Fruit fly (Drosophila melanogaster) whole organism, embryonic: Measurements from ENCODE around the gene CG33293.
A peak's percentile ranks its signal among the peaks of the same experiment; 100 is the strongest.

ENCODE experiments used
- Ada2b ChIP-seq: fragments of 200-800 bp; sonication (Bioruptor generic); IDR thresholded peaks from 2 replicates; pipeline ENCODE4 v1.3.6; 2022; ENCODE audit warnings: missing biosample characterization, missing genetic modification characterization
- Aef1 ChIP-seq: fragments of 200-800 bp; sonication (Bioruptor generic); IDR thresholded peaks from 3 replicates; pipeline ENCODE4 v1.3.6; 2022; ENCODE audit warnings: missing biosample characterization, missing genetic modification characterization
- Atf-2 ChIP-seq: fragments of 200-800 bp; sonication (Bioruptor generic); optimal IDR thresholded peaks from 2 replicates; lab custom pipeline; 2016; ENCODE audit warnings: missing biosample characterization, missing genetic modification characterization
- CG1024 ChIP-seq: fragments of 200-800 bp; sonication (Bioruptor generic); IDR thresholded peaks from 2 replicates; pipeline ENCODE4 v1.3.6; 2022; ENCODE audit warnings: missing biosample characterization, missing genetic modification characterization
- CG10321 ChIP-seq: fragments of 200-800 bp; sonication (Bioruptor generic); IDR thresholded peaks from 2 replicates; pipeline ENCODE4 v1.3.6; 2022; ENCODE audit warnings: missing biosample characterization, missing genetic modification characterization
- CG10543 ChIP-seq: fragments of 200-800 bp; sonication (Bioruptor generic); optimal IDR thresholded peaks from 3 replicates; lab custom pipeline; 2017; ENCODE audit warnings: missing biosample characterization, mild to moderate bottlenecking, missing genetic modification characterization, moderate library complexity
- CG12219 ChIP-seq: fragments of 200-800 bp; sonication (Bioruptor generic); optimal IDR thresholded peaks from 3 replicates; lab custom pipeline; 2018; ENCODE audit warnings: missing biosample characterization, mild to moderate bottlenecking, missing genetic modification characterization
- CG12769 ChIP-seq: fragments of 200-800 bp; sonication (Bioruptor generic); optimal IDR thresholded peaks from 2 replicates; lab custom pipeline; 2019; ENCODE audit warnings: missing biosample characterization, mild to moderate bottlenecking, missing genetic modification characterization, moderate library complexity
- CG15073 ChIP-seq: fragments of 200-800 bp; sonication (Bioruptor generic); optimal IDR thresholded peaks from 2 replicates; lab custom pipeline; 2016; ENCODE audit warnings: missing biosample characterization, missing genetic modification characterization
- CG2875 ChIP-seq: fragments of 200-800 bp; sonication (Bioruptor generic); optimal IDR thresholded peaks from 2 replicates; lab custom pipeline; 2017; ENCODE audit warnings: missing biosample characterization, mild to moderate bottlenecking, missing genetic modification characterization, missing genetic modification reagents
- CG2889 ChIP-seq: fragments of 200-800 bp; sonication (Bioruptor generic); IDR thresholded peaks from 3 replicates; pipeline ENCODE4 v1.3.6; 2022; ENCODE audit warnings: missing biosample characterization, missing genetic modification characterization
- CG31224 ChIP-seq: fragments of 200-800 bp; sonication (Bioruptor generic); IDR thresholded peaks from 2 replicates; pipeline ENCODE4 v1.3.6; 2022; ENCODE audit warnings: missing biosample characterization, missing genetic modification characterization
- CG32772 ChIP-seq: fragments of 200-800 bp; sonication (Bioruptor generic); IDR thresholded peaks from 2 replicates; pipeline ENCODE4 v1.3.6; 2022; ENCODE audit warnings: missing biosample characterization, missing genetic modification characterization
- CG5953 ChIP-seq: fragments of 200-800 bp; sonication (Bioruptor generic); IDR thresholded peaks from 2 replicates; pipeline ENCODE4 v1.3.6; 2022; ENCODE audit warnings: missing biosample characterization, missing genetic modification characterization
- CG6689 ChIP-seq: fragments of 200-800 bp; sonication (Bioruptor generic); IDR thresholded peaks from 2 replicates; pipeline ENCODE4 v1.3.6; 2022; ENCODE audit warnings: missing biosample characterization, missing genetic modification characterization
- CG6765 ChIP-seq: fragments of 200-800 bp; sonication (Bioruptor generic); optimal IDR thresholded peaks from 3 replicates; lab custom pipeline; 2017; ENCODE audit warnings: missing biosample characterization, mild to moderate bottlenecking, missing genetic modification characterization
- CG7987 ChIP-seq: fragments of 200-800 bp; sonication (Bioruptor generic); optimal IDR thresholded peaks from 2 replicates; lab custom pipeline; 2018; ENCODE audit warnings: missing biosample characterization, mild to moderate bottlenecking, missing genetic modification characterization, moderate library complexity
- CG8924 ChIP-seq: fragments of 200-800 bp; optimal IDR thresholded peaks from 3 replicates; lab custom pipeline; 2019; ENCODE audit warnings: missing biosample characterization, mild to moderate bottlenecking, missing genetic modification characterization, moderate library complexity
- CG9817 ChIP-seq: fragments of 200-800 bp; sonication (Bioruptor generic); optimal IDR thresholded peaks from 2 replicates; lab custom pipeline; 2018; ENCODE audit warnings: missing biosample characterization, mild to moderate bottlenecking, missing genetic modification characterization, moderate library complexity
- CTCF ChIP-seq: fragments of 200-800 bp; sonication (Bioruptor generic); optimal IDR thresholded peaks from 2 replicates; lab custom pipeline; 2017; ENCODE audit warnings: missing biosample characterization, mild to moderate bottlenecking, missing genetic modification characterization, moderate library complexity
- D ChIP-seq, 2 experiments: fragments of 200-800 bp in 1 of 2; fragments of >200 bp in 1 of 2; sonication (Bioruptor generic) in 1 of 2; optimal IDR thresholded peaks; 2 replicates in 1 of 2; 3 replicates in 1 of 2; lab custom pipeline; 2017; ENCODE audit warnings: mild to moderate bottlenecking in 1 of 2, missing biosample characterization in 1 of 2, missing genetic modification characterization in 1 of 2, missing genetic modification reagents in 1 of 2
- Gsc ChIP-seq: fragments of 200-800 bp; sonication (Bioruptor generic); IDR thresholded peaks from 2 replicates; pipeline ENCODE4 v1.3.6; 2022; ENCODE audit warnings: missing biosample characterization, missing genetic modification characterization
- HLHmδ ChIP-seq: fragments of 200-800 bp; sonication (Bioruptor generic); optimal IDR thresholded peaks from 2 replicates; lab custom pipeline; 2018; ENCODE audit warnings: missing biosample characterization, mild to moderate bottlenecking, missing genetic modification characterization, moderate library complexity
- HmgZ ChIP-seq: fragments of 200-800 bp; sonication (Bioruptor generic); optimal IDR thresholded peaks from 2 replicates; lab custom pipeline; 2018; ENCODE audit warnings: missing biosample characterization, mild to moderate bottlenecking, missing genetic modification characterization
- Hsf ChIP-seq: fragments of 200-800 bp; sonication (Bioruptor generic); optimal IDR thresholded peaks from 3 replicates; lab custom pipeline; 2016; ENCODE audit warnings: missing biosample characterization, missing genetic modification characterization
- Jarid2 ChIP-seq: fragments of 200-800 bp; sonication (Bioruptor generic); optimal IDR thresholded peaks from 3 replicates; lab custom pipeline; 2017; ENCODE audit warnings: mild to moderate bottlenecking, missing biosample characterization, missing genetic modification reagents, missing genetic modification characterization
- MTF-1 ChIP-seq: fragments of 200-800 bp; sonication (Bioruptor generic); optimal IDR thresholded peaks from 2 replicates; lab custom pipeline; 2018; ENCODE audit warnings: missing biosample characterization, mild to moderate bottlenecking, missing genetic modification characterization, borderline replicate concordance
- Myb ChIP-seq: fragments of 200-800 bp; sonication (Bioruptor generic); optimal IDR thresholded peaks from 2 replicates; lab custom pipeline; 2016; ENCODE audit warnings: missing biosample characterization, missing genetic modification characterization
- NK7.1 ChIP-seq: fragments of 200-800 bp; sonication (Bioruptor generic); optimal IDR thresholded peaks from 3 replicates; lab custom pipeline; 2016; ENCODE audit warnings: missing biosample characterization, missing genetic modification characterization
- Side ChIP-seq: fragments of 200-800 bp; sonication (Bioruptor generic); optimal IDR thresholded peaks from 2 replicates; lab custom pipeline; 2016; ENCODE audit warnings: missing biosample characterization, missing genetic modification characterization
- Ssrp ChIP-seq: fragments of 200-800 bp; sonication (Bioruptor generic); optimal IDR thresholded peaks from 2 replicates; lab custom pipeline; 2018; ENCODE audit warnings: missing biosample characterization, mild to moderate bottlenecking, missing genetic modification characterization, moderate library complexity
- Taf1 ChIP-seq: fragments of 200-800 bp; sonication (Bioruptor generic); IDR thresholded peaks from 2 replicates; pipeline ENCODE4 v1.3.6; 2022; ENCODE audit warnings: missing biosample characterization, missing genetic modification characterization
- ab ChIP-seq: fragments of 200-800 bp; sonication (Bioruptor generic); optimal IDR thresholded peaks from 2 replicates; lab custom pipeline; 2016; ENCODE audit warnings: missing biosample characterization, missing genetic modification characterization
- aop ChIP-seq: fragments of 200-800 bp; sonication (Bioruptor generic); IDR thresholded peaks from 2 replicates; pipeline ENCODE4 v1.3.6; 2022; ENCODE audit warnings: missing biosample characterization, missing genetic modification characterization
- chm ChIP-seq: fragments of 200-800 bp; sonication (Bioruptor generic); IDR thresholded peaks from 2 replicates; pipeline ENCODE4 v1.3.6; 2022; ENCODE audit warnings: missing biosample characterization, missing genetic modification characterization
- danr ChIP-seq: fragments of 200-800 bp; sonication (Bioruptor generic); IDR thresholded peaks from 2 replicates; pipeline ENCODE4 v1.3.6; 2022; ENCODE audit warnings: missing biosample characterization, missing genetic modification characterization
- exex ChIP-seq: fragments of 200-800 bp; sonication (Bioruptor generic); optimal IDR thresholded peaks from 4 replicates; lab custom pipeline; 2018; ENCODE audit warnings: missing biosample characterization, mild to moderate bottlenecking, missing genetic modification characterization, moderate library complexity
- gfzf ChIP-seq: fragments of 200-800 bp; sonication (Bioruptor generic); optimal IDR thresholded peaks from 2 replicates; lab custom pipeline; 2016; ENCODE audit warnings: missing biosample characterization, mild to moderate bottlenecking, missing genetic modification characterization, moderate library complexity
- ham ChIP-seq: fragments of 200-800 bp; sonication (Bioruptor generic); IDR thresholded peaks from 2 replicates; pipeline ENCODE4 v1.3.6; 2022; ENCODE audit warnings: missing biosample characterization, missing genetic modification characterization
- inv ChIP-seq: fragments of 200-800 bp; sonication (Bioruptor generic); IDR thresholded peaks from 2 replicates; pipeline ENCODE4 v1.3.6; 2022; ENCODE audit warnings: missing biosample characterization, missing genetic modification characterization; ENCODE audit not compliant: partially characterized antibody
- odd ChIP-seq: fragments of 200-800 bp; sonication (Bioruptor generic); optimal IDR thresholded peaks from 2 replicates; lab custom pipeline; 2017; ENCODE audit warnings: missing biosample characterization, mild to moderate bottlenecking, missing genetic modification characterization
- peb ChIP-seq: fragments of 200-800 bp; sonication (Bioruptor generic); IDR thresholded peaks from 2 replicates; pipeline ENCODE4 v1.3.6; 2022; ENCODE audit warnings: missing biosample characterization, missing genetic modification characterization
- sob ChIP-seq: fragments of 200-800 bp; sonication (Bioruptor generic); IDR thresholded peaks from 2 replicates; pipeline ENCODE4 v1.3.6; 2022; ENCODE audit warnings: missing biosample characterization, missing genetic modification characterization
- sqz ChIP-seq: fragments of 200-800 bp; sonication (Bioruptor generic); optimal IDR thresholded peaks from 3 replicates; lab custom pipeline; 2018; ENCODE audit warnings: missing biosample characterization, mild to moderate bottlenecking, missing genetic modification characterization
- stc ChIP-seq: fragments of 200-800 bp; sonication (Bioruptor generic); IDR thresholded peaks from 2 replicates; pipeline ENCODE4 v1.3.6; 2022; ENCODE audit warnings: missing biosample characterization, missing genetic modification characterization
- tio ChIP-seq: fragments of 200-800 bp; sonication (Bioruptor generic); optimal IDR thresholded peaks from 2 replicates; lab custom pipeline; 2017; ENCODE audit warnings: missing biosample characterization, missing genetic modification characterization, inconsistent platforms
- unpg ChIP-seq: fragments of 200-800 bp; sonication (Bioruptor generic); optimal IDR thresholded peaks from 3 replicates; lab custom pipeline; 2018; ENCODE audit warnings: missing biosample characterization, mild to moderate bottlenecking, missing genetic modification characterization, moderate library complexity
- vnd ChIP-seq: fragments of 200-800 bp; sonication (Bioruptor generic); IDR thresholded peaks from 3 replicates; pipeline ENCODE4 v1.3.6; 2022; ENCODE audit warnings: missing biosample characterization, missing genetic modification characterization; ENCODE audit not compliant: partially characterized antibody
- wdn ChIP-seq: fragments of 200-800 bp; sonication (Bioruptor generic); IDR thresholded peaks from 2 replicates; pipeline ENCODE4 v1.3.6; 2022; ENCODE audit warnings: missing biosample characterization, missing genetic modification characterization
- zfh2 ChIP-seq: fragments of 200-800 bp; sonication (Bioruptor generic); optimal IDR thresholded peaks from 2 replicates; lab custom pipeline; 2016; ENCODE audit warnings: missing biosample characterization, missing genetic modification characterization

CG33293 gene

DNA sequence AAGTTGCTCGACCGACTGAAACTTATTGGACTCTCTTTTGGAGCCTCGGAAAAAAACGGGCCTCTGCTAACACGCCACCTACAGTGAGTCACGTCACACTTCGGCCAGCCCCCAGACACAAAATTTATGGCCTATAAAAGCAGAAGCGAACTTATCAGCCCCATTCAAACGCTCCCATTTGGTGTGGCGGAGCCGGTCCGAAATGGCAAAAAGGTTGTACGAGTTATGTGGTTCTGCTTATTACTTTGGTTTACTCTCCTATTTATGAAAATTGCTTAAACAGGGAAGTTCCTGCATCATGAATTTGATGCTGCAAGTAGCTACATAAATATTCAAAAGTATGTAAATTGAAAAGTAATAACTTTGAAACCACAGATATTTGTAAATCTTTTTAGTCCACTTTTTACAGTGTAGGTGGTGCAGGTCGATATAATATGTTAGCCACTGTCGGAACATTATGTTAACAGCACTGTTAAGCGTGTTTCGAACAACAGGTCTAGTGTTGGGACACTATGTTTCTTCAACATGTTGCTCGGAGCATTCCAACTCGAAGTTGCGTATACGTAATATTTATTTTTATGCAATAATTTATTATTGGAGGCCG is 42.9 kb upstream of the CG33293 start (continued):
- TF ChIP-seq ab (GFP tag; lab: Kevin White, UChicago) = peak; percentile 69
- peak; percentile 92 for TF ChIP-seq CTCF
- peak; percentile 68 for TF ChIP-seq Aef1 (GFP tag; lab: Robert Waterston, UW)
- TF ChIP-seq tio = peak; percentile 84
- peak; percentile 82 for TF ChIP-seq sob
- TF ChIP-seq Ada2b (GFP tag; lab: Robert Waterston, UW) = peak; percentile 74
- peak; percentile 85 for TF ChIP-seq CG2875 (GFP tag; lab: Kevin White, UChicago)
- peak; percentile 88 for TF ChIP-seq CG9817 (tag; lab: Kevin White, UChicago)
- TF ChIP-seq Gsc = no peak
- TF ChIP-seq CG10321 = 0 out of 2 replicates have a peak, but pooled peaks have one; percentile 40
- TF ChIP-seq CG12219 (GFP tag; lab: Kevin White, UChicago) = peak; percentile 90
- TF ChIP-seq gfzf = no peak
- TF ChIP-seq CG31224 (GFP tag; lab: Robert Waterston, UW) = peak; percentile 81
- peak; percentile 88 for TF ChIP-seq odd
- 0 out of 2 replicates have a peak, but pooled peaks have one; percentile 33 for TF ChIP-seq CG1024 (GFP tag; lab: Robert Waterston, UW)
- TF ChIP-seq HLHmδ (GFP tag; lab: Kevin White, UChicago) = no peak
- TF ChIP-seq CG7987 = peak; percentile 79
- peak; percentile 94 for TF ChIP-seq HmgZ (tag; lab: Kevin White, UChicago)
- TF ChIP-seq wdn = peak; percentile 42; the same call in 1 of the 2 replicates
- TF ChIP-seq D (optimal IDR thresholded peaks at IDR 0.05; lab: Kevin White, UChicago) = no peak
- peak; percentile 92 for TF ChIP-seq D (GFP tag; optimal IDR thresholded peaks at IDR 0.05; lab: Kevin White, UChicago)
- TF ChIP-seq Ssrp = peak; percentile 91
- TF ChIP-seq Myb = peak; percentile 82
- TF ChIP-seq danr (GFP tag; lab: Robert Waterston, UW) = peak; percentile 58; the same call in 1 of the 2 replicates
- TF ChIP-seq CG12769 (tag; lab: Kevin White, UChicago) = peak; percentile 94
- TF ChIP-seq Taf1 (GFP tag; lab: Robert Waterston, UW) = peak; percentile 71; the same call in 1 of the 2 replicates
- peak; percentile 80 for TF ChIP-seq CG5953 (GFP tag; lab: Robert Waterston, UW)
- TF ChIP-seq zfh2 (GFP tag; lab: Kevin White, UChicago) = peak; percentile 94
- peak; percentile 88 for TF ChIP-seq Atf-2 (GFP tag; lab: Kevin White, UChicago)
- no peak for TF ChIP-seq inv (GFP tag; lab: Robert Waterston, UW)
- no peak for TF ChIP-seq CG15073
- peak; percentile 44; the same call in 1 of the 2 replicates for TF ChIP-seq peb
- TF ChIP-seq Jarid2 (GFP tag; lab: Kevin White, UChicago) = peak; percentile 75
- peak; percentile 93 for TF ChIP-seq unpg (GFP tag; lab: Kevin White, UChicago)
- TF ChIP-seq CG8924 (tag; lab: Kevin White, UChicago) = peak; percentile 95
- TF ChIP-seq MTF-1 (GFP tag; lab: Kevin White, UChicago) = peak; percentile 75
- TF ChIP-seq chm (GFP tag; lab: Robert Waterston, UW) = peak; percentile 72
- TF ChIP-seq aop = no peak
- TF ChIP-seq ham = peak; percentile 62; the same call in 1 of the 2 replicates
- TF ChIP-seq exex = peak; percentile 73
- TF ChIP-seq CG32772 (GFP tag; lab: Robert Waterston, UW) = peak; percentile 78
- no peak for TF ChIP-seq vnd (GFP tag; lab: Robert Waterston, UW)
- peak; percentile 82 for TF ChIP-seq NK7.1
- TF ChIP-seq CG10543 (GFP tag; lab: Kevin White, UChicago) = peak; percentile 97
- TF ChIP-seq CG6765 (GFP tag; lab: Kevin White, UChicago) = peak; percentile 91
- peak; percentile 92 for TF ChIP-seq Side
- TF ChIP-seq Hsf = peak; percentile 92
- peak; percentile 87 for TF ChIP-seq CG6689
- TF ChIP-seq CG2889 (GFP tag; lab: Robert Waterston, UW) = peak; percentile 62
- TF ChIP-seq stc (GFP tag; lab: Robert Waterston, UW) = peak; percentile 70
- TF ChIP-seq sqz (GFP tag; lab: Kevin White, UChicago) = peak; percentile 89
